Fruit fly (Drosophila melanogaster) whole organism, embryonic: ENCODE data around the gene prt.

Source experiments
- Ada2b ChIP-seq: fragments of 200-800 bp; sonication (Bioruptor generic); IDR thresholded peaks from 2 replicates; pipeline ENCODE4 v1.3.6; 2022; ENCODE audit warnings: missing biosample characterization, missing genetic modification characterization
- CG11696 ChIP-seq: fragments of 200-800 bp; sonication (Bioruptor generic); IDR thresholded peaks from 2 replicates; pipeline ENCODE4 v1.3.6; 2022; ENCODE audit warnings: missing biosample characterization, missing genetic modification characterization
- CG12104 ChIP-seq: fragments of 200-800 bp; sonication (Bioruptor generic); optimal IDR thresholded peaks from 3 replicates; lab custom pipeline; 2016; ENCODE audit warnings: missing biosample characterization, missing genetic modification characterization
- CG14710 ChIP-seq: fragments of 200-800 bp; sonication (Bioruptor generic); optimal IDR thresholded peaks from 3 replicates; lab custom pipeline; 2019; ENCODE audit warnings: missing biosample characterization, mild to moderate bottlenecking, missing genetic modification characterization, moderate library complexity
- CG15479 ChIP-seq: fragments of 200-800 bp; sonication (Bioruptor generic); optimal IDR thresholded peaks from 3 replicates; lab custom pipeline; 2019; ENCODE audit warnings: missing biosample characterization, mild to moderate bottlenecking, missing genetic modification characterization, moderate library complexity
- CG15601 ChIP-seq: fragments of 200-800 bp; sonication (Bioruptor generic); optimal IDR thresholded peaks from 3 replicates; lab custom pipeline; 2019; ENCODE audit warnings: missing biosample characterization, mild to moderate bottlenecking, missing genetic modification characterization, moderate library complexity
- CG1603 ChIP-seq: fragments of 200-800 bp; sonication (Bioruptor generic); optimal IDR thresholded peaks from 2 replicates; lab custom pipeline; 2019; ENCODE audit warnings: missing biosample characterization, mild to moderate bottlenecking, missing genetic modification characterization, moderate library complexity
- CG16779 ChIP-seq: fragments of 200-800 bp; sonication (Bioruptor generic); IDR thresholded peaks from 2 replicates; pipeline ENCODE4 v1.3.6; 2022; ENCODE audit warnings: missing biosample characterization, missing genetic modification characterization
- CG17385 ChIP-seq: fragments of 200-800 bp; sonication (Bioruptor generic); optimal IDR thresholded peaks from 3 replicates; lab custom pipeline; 2018; ENCODE audit warnings: missing biosample characterization, mild to moderate bottlenecking, missing genetic modification characterization
- CG18262 ChIP-seq: fragments of 200-800 bp; optimal IDR thresholded peaks from 3 replicates; lab custom pipeline; 2019; ENCODE audit warnings: missing biosample characterization, mild to moderate bottlenecking, missing genetic modification characterization, moderate library complexity
- CG18599 ChIP-seq: fragments of 200-800 bp; sonication (Bioruptor generic); optimal IDR thresholded peaks from 3 replicates; lab custom pipeline; 2017; ENCODE audit warnings: missing biosample characterization, missing genetic modification characterization, mild to moderate bottlenecking, moderate library complexity, missing genetic modification reagents
- CG2129 ChIP-seq: fragments of 200-800 bp; sonication (Bioruptor generic); IDR thresholded peaks from 2 replicates; pipeline ENCODE4 v1.3.6; 2022; ENCODE audit warnings: missing biosample characterization, missing genetic modification characterization; ENCODE audit not compliant: partially characterized antibody
- CG4404 ChIP-seq: fragments of 200-800 bp; sonication (Bioruptor generic); IDR thresholded peaks from 2 replicates; pipeline ENCODE4 v1.3.6; 2022; ENCODE audit warnings: missing biosample characterization, missing genetic modification characterization
- CG7745 ChIP-seq: fragments of 200-800 bp; sonication (Bioruptor generic); optimal IDR thresholded peaks from 2 replicates; lab custom pipeline; 2018; ENCODE audit warnings: missing biosample characterization, mild to moderate bottlenecking, missing genetic modification characterization, moderate library complexity
- CG7987 ChIP-seq: fragments of 200-800 bp; sonication (Bioruptor generic); optimal IDR thresholded peaks from 2 replicates; lab custom pipeline; 2018; ENCODE audit warnings: missing biosample characterization, mild to moderate bottlenecking, missing genetic modification characterization, moderate library complexity
- CG8281 ChIP-seq: fragments of 200-800 bp; sonication (Bioruptor generic); optimal IDR thresholded peaks from 2 replicates; lab custom pipeline; 2018; ENCODE audit warnings: missing biosample characterization, mild to moderate bottlenecking, missing genetic modification characterization, moderate library complexity
- CG9876 ChIP-seq: fragments of 200-800 bp; sonication (Bioruptor generic); optimal IDR thresholded peaks from 2 replicates; lab custom pipeline; 2016; ENCODE audit warnings: missing biosample characterization, missing genetic modification characterization
- CHES-1-like ChIP-seq: fragments of 200-800 bp; sonication (Bioruptor generic); optimal IDR thresholded peaks from 2 replicates; lab custom pipeline; 2016; ENCODE audit warnings: missing biosample characterization, missing genetic modification characterization
- Dad ChIP-seq: fragments of 200-800 bp; sonication (Bioruptor generic); optimal IDR thresholded peaks from 3 replicates; lab custom pipeline; 2016; ENCODE audit warnings: missing biosample characterization, missing genetic modification characterization
- Elba2 ChIP-seq: fragments of 200-800 bp; sonication (Bioruptor generic); optimal IDR thresholded peaks from 3 replicates; lab custom pipeline; 2016; ENCODE audit warnings: missing biosample characterization, missing genetic modification characterization
- Hand ChIP-seq: fragments of 200-800 bp; sonication (Bioruptor generic); optimal IDR thresholded peaks from 2 replicates; lab custom pipeline; 2017; ENCODE audit warnings: mild to moderate bottlenecking, missing biosample characterization, missing genetic modification reagents, missing genetic modification characterization
- Lhr ChIP-seq: fragments of 200-800 bp; sonication (Bioruptor generic); optimal IDR thresholded peaks from 3 replicates; lab custom pipeline; 2017; ENCODE audit warnings: mild to moderate bottlenecking, missing biosample characterization, missing genetic modification reagents, missing genetic modification characterization
- MTF-1 ChIP-seq: fragments of 200-800 bp; sonication (Bioruptor generic); optimal IDR thresholded peaks from 2 replicates; lab custom pipeline; 2018; ENCODE audit warnings: missing biosample characterization, mild to moderate bottlenecking, missing genetic modification characterization, borderline replicate concordance
- NC2β ChIP-seq: fragments of 200-800 bp; sonication (Bioruptor generic); optimal IDR thresholded peaks from 2 replicates; lab custom pipeline; 2016; ENCODE audit warnings: missing biosample characterization, missing genetic modification characterization
- NK7.1 ChIP-seq: fragments of 200-800 bp; sonication (Bioruptor generic); optimal IDR thresholded peaks from 3 replicates; lab custom pipeline; 2016; ENCODE audit warnings: missing biosample characterization, missing genetic modification characterization
- Nf-YC ChIP-seq: fragments of 200-800 bp; optimal IDR thresholded peaks from 3 replicates; lab custom pipeline; 2019; ENCODE audit warnings: missing biosample characterization, mild to moderate bottlenecking, missing genetic modification characterization, moderate library complexity
- Oli ChIP-seq: fragments of 200-800 bp; sonication (Bioruptor generic); optimal IDR thresholded peaks from 2 replicates; lab custom pipeline; 2018; ENCODE audit warnings: missing biosample characterization, mild to moderate bottlenecking, missing genetic modification characterization, moderate library complexity
- ato ChIP-seq: fragments of 200-800 bp; sonication (Bioruptor generic); IDR thresholded peaks from 2 replicates; pipeline ENCODE4 v1.3.6; 2022; ENCODE audit warnings: missing biosample characterization, missing genetic modification characterization; ENCODE audit not compliant: partially characterized antibody
- bbx ChIP-seq: fragments of 200-800 bp; sonication (Bioruptor generic); IDR thresholded peaks from 2 replicates; pipeline ENCODE4 v1.3.6; 2022; ENCODE audit warnings: missing biosample characterization, missing genetic modification characterization; ENCODE audit not compliant: partially characterized antibody
- bigmax ChIP-seq: fragments of 200-800 bp; sonication (Bioruptor generic); optimal IDR thresholded peaks from 2 replicates; lab custom pipeline; 2018; ENCODE audit warnings: missing biosample characterization, mild to moderate bottlenecking, missing genetic modification characterization
- danr ChIP-seq: fragments of 200-800 bp; sonication (Bioruptor generic); IDR thresholded peaks from 2 replicates; pipeline ENCODE4 v1.3.6; 2022; ENCODE audit warnings: missing biosample characterization, missing genetic modification characterization
- dm ChIP-seq: fragments of 200-800 bp; sonication (Bioruptor generic); optimal IDR thresholded peaks from 3 replicates; lab custom pipeline; 2016; ENCODE audit warnings: missing biosample characterization, missing genetic modification characterization
- fu2 ChIP-seq: fragments of 200-800 bp; sonication (Bioruptor generic); optimal IDR thresholded peaks from 2 replicates; lab custom pipeline; 2016; ENCODE audit warnings: missing biosample characterization, missing genetic modification characterization
- gcm2 ChIP-seq: fragments of 200-800 bp; sonication (Bioruptor generic); optimal IDR thresholded peaks from 2 replicates; lab custom pipeline; 2016; ENCODE audit warnings: missing biosample characterization, missing genetic modification characterization
- hth ChIP-seq: fragments of >200 bp; optimal IDR thresholded peaks from 2 replicates; lab custom pipeline; 2017; ENCODE audit warnings: inconsistent platforms
- kah ChIP-seq: fragments of 200-800 bp; sonication (Bioruptor generic); optimal IDR thresholded peaks from 2 replicates; lab custom pipeline; 2018; ENCODE audit warnings: missing biosample characterization, mild to moderate bottlenecking, missing genetic modification characterization
- lilli ChIP-seq: fragments of 200-800 bp; sonication (Bioruptor generic); optimal IDR thresholded peaks from 3 replicates; lab custom pipeline; 2016; ENCODE audit warnings: missing biosample characterization, missing genetic modification characterization
- luna ChIP-seq: fragments of 200-800 bp; sonication (Bioruptor generic); optimal IDR thresholded peaks from 2 replicates; lab custom pipeline; 2016; ENCODE audit warnings: missing biosample characterization, missing genetic modification characterization
- nom ChIP-seq: fragments of 200-800 bp; sonication (Bioruptor generic); optimal IDR thresholded peaks from 2 replicates; lab custom pipeline; 2017; ENCODE audit warnings: missing biosample characterization, missing genetic modification characterization, mild to moderate bottlenecking, moderate library complexity, missing genetic modification reagents
- org-1 ChIP-seq: fragments of 200-800 bp; sonication (Bioruptor generic); optimal IDR thresholded peaks from 2 replicates; lab custom pipeline; 2017; ENCODE audit warnings: missing biosample characterization, missing genetic modification characterization
- phol ChIP-seq: fragments of 200-800 bp; sonication (Bioruptor generic); optimal IDR thresholded peaks from 3 replicates; lab custom pipeline; 2018; ENCODE audit warnings: missing biosample characterization, mild to moderate bottlenecking, missing genetic modification characterization, moderate library complexity
- row ChIP-seq: fragments of 200-800 bp; sonication (Bioruptor generic); IDR thresholded peaks from 3 replicates; pipeline ENCODE4 v1.3.6; 2022; ENCODE audit warnings: missing biosample characterization, missing genetic modification characterization
- schlank ChIP-seq: fragments of 200-800 bp; sonication (Bioruptor generic); optimal IDR thresholded peaks from 2 replicates; lab custom pipeline; 2018; ENCODE audit warnings: missing biosample characterization, mild to moderate bottlenecking, missing genetic modification characterization
- sd ChIP-seq: fragments of 200-800 bp; sonication (Bioruptor generic); optimal IDR thresholded peaks from 3 replicates; lab custom pipeline; 2018; ENCODE audit warnings: missing biosample characterization, mild to moderate bottlenecking, missing genetic modification characterization, moderate library complexity
- sens ChIP-seq: fragments of 200-800 bp; sonication (Bioruptor generic); peaks from one replicate; lab custom pipeline; 2016; ENCODE audit warnings: missing biosample characterization, missing genetic modification characterization
- sna ChIP-seq: fragments of 200-800 bp; sonication (Bioruptor generic); IDR thresholded peaks from 2 replicates; pipeline ENCODE4 v1.3.6; 2022; ENCODE audit warnings: missing biosample characterization, missing genetic modification characterization; ENCODE audit not compliant: partially characterized antibody
- tap ChIP-seq: fragments of 200-800 bp; optimal IDR thresholded peaks from 3 replicates; lab custom pipeline; 2019; ENCODE audit warnings: missing biosample characterization, mild to moderate bottlenecking, missing genetic modification characterization, moderate library complexity
- tgo ChIP-seq: fragments of 200-800 bp; sonication (Bioruptor generic); IDR thresholded peaks from 3 replicates; pipeline ENCODE4 v1.3.6; 2022; ENCODE audit warnings: missing biosample characterization, missing genetic modification characterization
- tx ChIP-seq: fragments of 200-800 bp; sonication (Bioruptor generic); optimal IDR thresholded peaks from 2 replicates; lab custom pipeline; 2016; ENCODE audit warnings: missing biosample characterization, missing genetic modification characterization

prt gene

dm6 chr3R:23678349-23679193 lies 20.3 kb downstream of the prt start, which contains the start of gene GILT2 (continued):
- peak; percentile 58 for TF ChIP-seq CG11696 (GFP tag; lab: Robert Waterston, UW)
- no peak for TF ChIP-seq tx (GFP tag; lab: Kevin White, UChicago)
- TF ChIP-seq Hand (GFP tag; lab: Kevin White, UChicago), result peak; percentile 88
- peak; percentile 92 for TF ChIP-seq tgo (GFP tag; lab: Robert Waterston, UW)
- TF ChIP-seq NC2β, result peak; percentile 9
- no peak for TF ChIP-seq bbx (GFP tag; lab: Robert Waterston, UW)
- TF ChIP-seq CG7745 (tag; lab: Kevin White, UChicago), result no peak
- no peak for TF ChIP-seq sna (GFP tag; lab: Robert Waterston, UW)
- peak; percentile 39 for TF ChIP-seq nom
- peak; percentile 93 for TF ChIP-seq CG12104 (GFP tag; lab: Kevin White, UChicago)
- TF ChIP-seq MTF-1 (GFP tag; lab: Kevin White, UChicago), result peak; percentile 76
- no peak for TF ChIP-seq luna (GFP tag; lab: Kevin White, UChicago)
- peak; percentile 78 for TF ChIP-seq sd (tag; lab: Kevin White, UChicago)
- TF ChIP-seq Elba2 (GFP tag; lab: Kevin White, UChicago), result peak; percentile 24
- no peak for TF ChIP-seq hth (lab: Kevin White, UChicago)
- TF ChIP-seq CG7987, result peak; percentile 54
- TF ChIP-seq CG18262, result peak; percentile 91
- no peak for TF ChIP-seq CG15479
- peak; percentile 61 for TF ChIP-seq Dad (GFP tag; lab: Kevin White, UChicago)
- peak; percentile 28 for TF ChIP-seq dm (GFP tag; lab: Kevin White, UChicago)
- no peak for TF ChIP-seq CG1603 (tag; lab: Kevin White, UChicago)
- TF ChIP-seq CG8281 (tag; lab: Kevin White, UChicago), result peak; percentile 78
- no peak for TF ChIP-seq CG9876
- peak; percentile 18 for TF ChIP-seq NK7.1
- peak; percentile 39 for TF ChIP-seq CHES-1-like
- TF ChIP-seq CG14710 (tag; lab: Kevin White, UChicago), result peak; percentile 90
- peak; percentile 91 for TF ChIP-seq Ada2b (GFP tag; lab: Robert Waterston, UW)
- peak; percentile 90 for TF ChIP-seq CG15601 (tag; lab: Kevin White, UChicago)
- TF ChIP-seq lilli, result peak; percentile 87
- peak; percentile 93 for TF ChIP-seq phol (tag; lab: Kevin White, UChicago)
- peak; percentile 92 for TF ChIP-seq Oli
- peak; percentile 93 for TF ChIP-seq sens (GFP tag; lab: Kevin White, UChicago)
- peak; percentile 72 for TF ChIP-seq gcm2 (GFP tag; lab: Kevin White, UChicago)
- no peak for TF ChIP-seq bigmax (GFP tag; lab: Kevin White, UChicago)
- peak; percentile 53 for TF ChIP-seq schlank (tag; lab: Kevin White, UChicago)
- peak; percentile 78 for TF ChIP-seq Nf-YC
- TF ChIP-seq tap, result peak; percentile 87
- peak; percentile 97 for TF ChIP-seq CG18599
- TF ChIP-seq row (GFP tag; lab: Robert Waterston, UW), result peak; percentile 96
- peak; percentile 79 for TF ChIP-seq org-1 (GFP tag; lab: Kevin White, UChicago)
- TF ChIP-seq CG17385 (GFP tag; lab: Kevin White, UChicago), result peak; percentile 91
- TF ChIP-seq CG4404, result peak; percentile 76
- no peak for TF ChIP-seq ato
- no peak for TF ChIP-seq CG2129 (GFP tag; lab: Robert Waterston, UW)
- TF ChIP-seq danr (GFP tag; lab: Robert Waterston, UW), result peak; percentile 84
- peak; percentile 88 for TF ChIP-seq kah
- TF ChIP-seq CG16779 (GFP tag; lab: Robert Waterston, UW), result 0 out of 2 replicates have a peak, but pooled peaks have one; percentile 32
- peak; percentile 59 for TF ChIP-seq Lhr
- peak; percentile 2 for TF ChIP-seq fu2 (GFP tag; lab: Kevin White, UChicago)
